Fruit fly (Drosophila melanogaster) whole organism, prepupa: Measurements from ENCODE around the gene CG43373.

Experiments used
- Blimp-1 ChIP-seq: fragments of 200-800 bp; sonication (Bioruptor generic); optimal IDR thresholded peaks from 3 replicates; lab custom pipeline; 2017; ENCODE audit warnings: missing biosample characterization, missing genetic modification characterization, mild to moderate bottlenecking, moderate library complexity, missing genetic modification reagents
- CG10631 ChIP-seq: fragments of 200-800 bp; sonication (Bioruptor generic); optimal IDR thresholded peaks from 2 replicates; lab custom pipeline; 2016; ENCODE audit warnings: missing biosample characterization, missing genetic modification characterization
- CG11294 ChIP-seq: fragments of 200-800 bp; sonication (Bioruptor generic); IDR thresholded peaks from 2 replicates; pipeline ENCODE4 v1.3.6; 2022; ENCODE audit warnings: missing biosample characterization, missing genetic modification characterization
- CG11902 ChIP-seq: fragments of 200-800 bp; sonication (Bioruptor generic); optimal IDR thresholded peaks from 3 replicates; lab custom pipeline; 2016; ENCODE audit warnings: missing biosample characterization, missing genetic modification characterization
- CG15336 ChIP-seq: fragments of 200-800 bp; sonication (Bioruptor generic); IDR thresholded peaks from 2 replicates; pipeline ENCODE4 v1.3.6; 2022; ENCODE audit warnings: missing biosample characterization, missing genetic modification characterization
- CG16779 ChIP-seq: fragments of 200-800 bp; sonication (Bioruptor generic); optimal IDR thresholded peaks from 3 replicates; lab custom pipeline; 2017; ENCODE audit warnings: missing biosample characterization, mild to moderate bottlenecking, missing genetic modification characterization
- CG3032 ChIP-seq: fragments of 200-800 bp; optimal IDR thresholded peaks from 2 replicates; lab custom pipeline; 2019; ENCODE audit warnings: missing biosample characterization, mild to moderate bottlenecking, missing genetic modification characterization, moderate library complexity
- CG31627 ChIP-seq: fragments of 200-800 bp; sonication (Bioruptor generic); optimal IDR thresholded peaks from 3 replicates; lab custom pipeline; 2016; ENCODE audit warnings: missing biosample characterization, missing genetic modification characterization
- CG32006 ChIP-seq: fragments of 200-800 bp; sonication (Bioruptor generic); optimal IDR thresholded peaks from 3 replicates; lab custom pipeline; 2017; ENCODE audit warnings: missing biosample characterization, mild to moderate bottlenecking, missing genetic modification characterization
- CG34406 ChIP-seq: fragments of 200-800 bp; sonication (Bioruptor generic); optimal IDR thresholded peaks from 3 replicates; lab custom pipeline; 2016; ENCODE audit warnings: missing biosample characterization, missing genetic modification characterization
- CG6163 ChIP-seq: fragments of 200-800 bp; sonication (Bioruptor generic); IDR thresholded peaks from 3 replicates; pipeline ENCODE4 v1.3.6; 2022; ENCODE audit warnings: missing biosample characterization, missing genetic modification characterization
- CG6276 ChIP-seq: fragments of 200-800 bp; sonication (Bioruptor generic); optimal IDR thresholded peaks from 2 replicates; lab custom pipeline; 2017; ENCODE audit warnings: missing biosample characterization, mild to moderate bottlenecking, missing genetic modification characterization
- CG6792 ChIP-seq: fragments of 200-800 bp; sonication (Bioruptor generic); optimal IDR thresholded peaks from 3 replicates; lab custom pipeline; 2016; ENCODE audit warnings: missing biosample characterization, missing genetic modification characterization
- CG6808 ChIP-seq: fragments of 200-800 bp; sonication (Bioruptor generic); optimal IDR thresholded peaks from 3 replicates; lab custom pipeline; 2017; ENCODE audit warnings: missing biosample characterization, missing genetic modification characterization, mild to moderate bottlenecking, moderate library complexity, missing genetic modification reagents
- CG6854 ChIP-seq: fragments of 200-800 bp; sonication (Bioruptor generic); optimal IDR thresholded peaks from 2 replicates; lab custom pipeline; 2017; ENCODE audit warnings: missing biosample characterization, mild to moderate bottlenecking, missing genetic modification characterization
- CG7368 ChIP-seq: fragments of 200-800 bp; sonication (Bioruptor generic); optimal IDR thresholded peaks from 3 replicates; lab custom pipeline; 2016; ENCODE audit warnings: missing biosample characterization, missing genetic modification characterization
- CG9139 ChIP-seq: fragments of 200-800 bp; sonication (Bioruptor generic); optimal IDR thresholded peaks from 3 replicates; lab custom pipeline; 2017; ENCODE audit warnings: missing biosample characterization, mild to moderate bottlenecking, missing genetic modification characterization
- Eip75B ChIP-seq: fragments of 200-800 bp; sonication (Bioruptor generic); optimal IDR thresholded peaks from 3 replicates; lab custom pipeline; 2016; ENCODE audit warnings: missing biosample characterization, missing genetic modification characterization
- Eip78C ChIP-seq: fragments of 200-800 bp; sonication (Bioruptor generic); peaks from one replicate; lab custom pipeline; 2016; ENCODE audit warnings: missing biosample characterization, missing genetic modification characterization
- Eip93F ChIP-seq: fragments of 200-800 bp; sonication (Bioruptor generic); optimal IDR thresholded peaks from 2 replicates; lab custom pipeline; 2016; ENCODE audit warnings: missing biosample characterization, mild to moderate bottlenecking, missing genetic modification characterization
- Ets21C ChIP-seq: fragments of 200-800 bp; sonication (Bioruptor generic); optimal IDR thresholded peaks from 3 replicates; lab custom pipeline; 2016; ENCODE audit warnings: missing biosample characterization, missing genetic modification characterization
- Gug ChIP-seq: fragments of 200-800 bp; sonication (Bioruptor generic); IDR thresholded peaks from 2 replicates; pipeline ENCODE4 v1.3.6; 2022; ENCODE audit warnings: missing biosample characterization, missing genetic modification characterization
- Hr38 ChIP-seq: sonication (Bioruptor generic); optimal IDR thresholded peaks from 2 replicates; lab custom pipeline; 2016; ENCODE audit warnings: missing biosample characterization, missing genetic modification characterization
- Hr39 ChIP-seq: fragments of 200-800 bp; sonication (Bioruptor generic); optimal IDR thresholded peaks from 2 replicates; lab custom pipeline; 2016; ENCODE audit warnings: missing biosample characterization, missing genetic modification characterization
- Hr4 ChIP-seq: fragments of 200-800 bp; sonication (Bioruptor generic); optimal IDR thresholded peaks from 3 replicates; lab custom pipeline; 2016; ENCODE audit warnings: missing biosample characterization, missing genetic modification characterization
- Lpt ChIP-seq: fragments of 200-800 bp; sonication (Bioruptor generic); optimal IDR thresholded peaks from 3 replicates; lab custom pipeline; 2016; ENCODE audit warnings: missing biosample characterization, missing genetic modification characterization
- Smox ChIP-seq: fragments of 200-800 bp; sonication (Bioruptor generic); optimal IDR thresholded peaks from 3 replicates; lab custom pipeline; 2016; ENCODE audit warnings: missing biosample characterization, missing genetic modification characterization
- Sox102F ChIP-seq: fragments of 200-800 bp; sonication (Bioruptor generic); optimal IDR thresholded peaks from 2 replicates; lab custom pipeline; 2016; ENCODE audit warnings: missing biosample characterization, mild to moderate bottlenecking, missing genetic modification characterization
- Sox14 ChIP-seq: fragments of 200-800 bp; sonication (Bioruptor generic); optimal IDR thresholded peaks from 3 replicates; lab custom pipeline; 2016; ENCODE audit warnings: missing biosample characterization, missing genetic modification characterization
- Sox15 ChIP-seq: fragments of 200-800 bp; sonication (Bioruptor generic); optimal IDR thresholded peaks from 3 replicates; lab custom pipeline; 2016; ENCODE audit warnings: missing biosample characterization, missing genetic modification characterization
- achi ChIP-seq: fragments of 200-800 bp; sonication (Bioruptor generic); optimal IDR thresholded peaks from 3 replicates; lab custom pipeline; 2016; ENCODE audit warnings: missing biosample characterization, missing genetic modification characterization
- acj6 ChIP-seq: fragments of 200-800 bp; sonication (Bioruptor generic); optimal IDR thresholded peaks from 3 replicates; lab custom pipeline; 2016; ENCODE audit warnings: missing biosample characterization, missing genetic modification characterization
- cyc ChIP-seq: fragments of 200-800 bp; sonication (Bioruptor generic); optimal IDR thresholded peaks from 3 replicates; lab custom pipeline; 2016; ENCODE audit warnings: missing biosample characterization, missing genetic modification characterization
- dac ChIP-seq: fragments of 200-800 bp; sonication (Bioruptor generic); optimal IDR thresholded peaks from 2 replicates; lab custom pipeline; 2017; ENCODE audit warnings: missing biosample characterization, mild to moderate bottlenecking, missing genetic modification characterization
- dsx ChIP-seq: fragments of 200-800 bp; optimal IDR thresholded peaks from 3 replicates; lab custom pipeline; 2019; ENCODE audit warnings: missing biosample characterization, mild to moderate bottlenecking, missing genetic modification characterization, moderate library complexity; ENCODE audit not compliant: poor library complexity, severe bottlenecking
- esn ChIP-seq: fragments of 200-800 bp; sonication (Bioruptor generic); optimal IDR thresholded peaks from 2 replicates; lab custom pipeline; 2016; ENCODE audit warnings: missing biosample characterization, mild to moderate bottlenecking, missing genetic modification characterization, moderate library complexity
- fd59A ChIP-seq: fragments of 200-800 bp; sonication (Bioruptor generic); optimal IDR thresholded peaks from 2 replicates; lab custom pipeline; 2017; ENCODE audit warnings: missing biosample characterization, mild to moderate bottlenecking, missing genetic modification characterization, missing genetic modification reagents
- fkh ChIP-seq: fragments of 200-800 bp; sonication (Bioruptor generic); optimal IDR thresholded peaks from 3 replicates; lab custom pipeline; 2017; ENCODE audit warnings: missing biosample characterization, mild to moderate bottlenecking, missing genetic modification characterization, moderate library complexity
- lz ChIP-seq: fragments of 200-800 bp; sonication (Bioruptor generic); optimal IDR thresholded peaks from 3 replicates; lab custom pipeline; 2016; ENCODE audit warnings: missing biosample characterization, missing genetic modification characterization
- net ChIP-seq: fragments of 200-800 bp; sonication (Bioruptor generic); optimal IDR thresholded peaks from 3 replicates; lab custom pipeline; 2016; ENCODE audit warnings: missing biosample characterization, missing genetic modification characterization
- pdm3 ChIP-seq: fragments of 200-800 bp; sonication (Bioruptor generic); optimal IDR thresholded peaks from 3 replicates; lab custom pipeline; 2016; ENCODE audit warnings: missing biosample characterization, missing genetic modification characterization
- salr ChIP-seq, 2 experiments: fragments of 200-800 bp; sonication (Bioruptor generic); optimal IDR thresholded peaks; 3 replicates each; lab custom pipeline; 2016 to 2018; ENCODE audit warnings: missing biosample characterization in 2 of 2, missing genetic modification characterization in 2 of 2, mild to moderate bottlenecking in 1 of 2
- spab ChIP-seq: fragments of 200-800 bp; sonication (Bioruptor generic); optimal IDR thresholded peaks from 2 replicates; lab custom pipeline; 2017; ENCODE audit warnings: missing biosample characterization, mild to moderate bottlenecking, missing genetic modification characterization, missing genetic modification reagents
- ss ChIP-seq, 2 experiments: fragments of 200-800 bp; sonication (Bioruptor generic); optimal IDR thresholded peaks; 2 replicates in 1 of 2; 3 replicates in 1 of 2; lab custom pipeline; 2017 to 2018; ENCODE audit warnings: mild to moderate bottlenecking in 2 of 2, missing biosample characterization in 2 of 2, missing genetic modification characterization in 2 of 2, moderate library complexity in 1 of 2
- svp ChIP-seq: fragments of 200-800 bp; sonication (Bioruptor generic); peaks from one replicate; lab custom pipeline; 2016; ENCODE audit warnings: missing biosample characterization, missing genetic modification characterization
- topi ChIP-seq: fragments of 200-800 bp; sonication (Bioruptor generic); optimal IDR thresholded peaks from 3 replicates; lab custom pipeline; 2016; ENCODE audit warnings: missing biosample characterization, missing genetic modification characterization

The CG43373 gene

DNA sequence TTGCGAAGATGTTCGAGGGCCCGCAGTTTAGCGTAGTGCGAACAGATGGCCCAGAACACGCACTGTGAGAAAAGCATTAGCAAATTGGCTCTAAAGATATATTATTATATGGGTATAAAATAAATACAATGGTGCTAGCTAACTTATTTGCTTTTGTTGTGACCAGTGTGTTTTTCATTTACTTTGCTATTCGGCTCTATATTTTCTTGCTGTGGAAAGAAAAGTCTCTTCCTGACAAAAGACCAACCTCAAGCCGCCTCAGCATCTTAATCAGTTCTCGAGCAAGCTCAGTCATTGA is 52.6 kb downstream of the CG43373 start (continued):
- peak; percentile 74 for TF ChIP-seq CG7368 (GFP tag; lab: Kevin White, UChicago)
- peak; percentile 65 for TF ChIP-seq Ets21C
- no peak for TF ChIP-seq CG11294
- TF ChIP-seq pdm3, result peak; percentile 83
- TF ChIP-seq dsx (GFP tag; lab: Kevin White, UChicago), result peak; percentile 89
- peak; percentile 70 for TF ChIP-seq CG11902 (GFP tag; lab: Kevin White, UChicago)
- peak; percentile 85 for TF ChIP-seq fd59A (GFP tag; lab: Kevin White, UChicago)
- peak; percentile 29 for TF ChIP-seq CG6854 (GFP tag; lab: Kevin White, UChicago)
- peak; percentile 58 for TF ChIP-seq Sox15 (GFP tag; lab: Kevin White, UChicago)
- TF ChIP-seq Sox102F, result peak; percentile 78
- TF ChIP-seq Hr4, result no peak
- no peak for TF ChIP-seq Gug
- peak; percentile 84 for TF ChIP-seq acj6 (GFP tag; lab: Kevin White, UChicago)
- no peak for TF ChIP-seq CG32006
- peak; percentile 85 for TF ChIP-seq spab
- TF ChIP-seq CG6792 (GFP tag; lab: Kevin White, UChicago), result peak; percentile 81
- peak; percentile 48 for TF ChIP-seq CG16779 (tag; lab: Kevin White, UChicago)
- no peak for TF ChIP-seq Hr38
- TF ChIP-seq svp (GFP tag; lab: Kevin White, UChicago), result peak; percentile 93
- peak; percentile 86 for TF ChIP-seq CG6808 (GFP tag; lab: Kevin White, UChicago)
- TF ChIP-seq Sox14, result peak; percentile 83
- peak; percentile 78 for TF ChIP-seq net (GFP tag; lab: Kevin White, UChicago)
- TF ChIP-seq CG10631 (GFP tag; lab: Kevin White, UChicago), result peak; percentile 88
- peak; percentile 89 for TF ChIP-seq CG6163 (GFP tag; lab: Robert Waterston, UW)
- TF ChIP-seq cyc, result peak; percentile 86
- peak; percentile 76 for TF ChIP-seq Hr39 (GFP tag; lab: Kevin White, UChicago)
- peak; percentile 95 for TF ChIP-seq Eip78C (GFP tag; lab: Kevin White, UChicago)
- peak; percentile 88 for TF ChIP-seq topi (GFP tag; lab: Kevin White, UChicago)
- peak; percentile 36 for TF ChIP-seq Blimp-1

DNA sequence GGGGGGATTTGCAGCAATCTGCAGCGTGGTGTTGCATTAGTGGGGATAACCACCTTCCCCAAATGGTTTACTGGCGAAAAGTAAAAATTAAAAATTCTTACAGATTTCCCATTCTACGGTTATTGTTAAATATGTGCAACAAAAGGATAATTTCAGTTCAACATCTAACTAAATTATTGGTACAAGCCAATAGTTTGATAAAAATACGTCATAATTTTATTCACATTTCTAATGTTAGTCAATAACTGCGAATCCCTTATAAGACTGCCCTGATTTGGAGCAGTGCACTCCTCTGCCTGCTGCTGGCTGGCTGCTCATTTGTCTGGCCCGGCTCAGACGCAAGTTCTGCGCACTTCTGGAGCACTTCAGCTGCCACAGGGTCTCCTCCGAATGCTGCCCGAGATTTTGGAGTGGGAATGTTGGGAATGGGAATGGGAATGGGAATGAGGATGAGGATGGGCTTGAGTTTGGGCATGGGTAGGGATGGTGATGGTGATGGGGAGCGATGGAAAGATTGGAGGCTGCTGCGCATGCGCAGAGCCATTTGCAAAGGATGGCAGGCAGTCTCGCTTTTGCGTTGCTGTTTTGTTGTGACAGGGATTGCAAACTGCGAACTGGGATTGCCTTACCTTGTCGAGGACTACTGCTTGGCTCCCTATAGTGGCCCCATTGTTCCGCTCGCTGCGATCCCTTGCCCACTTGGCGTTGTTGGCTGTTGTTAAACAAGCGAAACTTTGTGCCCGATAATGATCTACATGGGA is 53.2 kb downstream of the CG43373 start:
- TF ChIP-seq acj6 (GFP tag; lab: Kevin White, UChicago), result peak; percentile 16
- no peak for TF ChIP-seq CG32006
- TF ChIP-seq Sox102F, result no peak
- TF ChIP-seq Sox14, result peak; percentile 16
- TF ChIP-seq Hr39 (GFP tag; lab: Kevin White, UChicago), result peak; percentile 14
- TF ChIP-seq fd59A (GFP tag; lab: Kevin White, UChicago), result peak; percentile 54
- TF ChIP-seq Smox, result peak; percentile 5
- TF ChIP-seq CG6854 (GFP tag; lab: Kevin White, UChicago), result peak; percentile 62
- no peak for TF ChIP-seq fkh (GFP tag; lab: Kevin White, UChicago)
- no peak for TF ChIP-seq CG11902 (GFP tag; lab: Kevin White, UChicago)
- no peak for TF ChIP-seq CG9139 (GFP tag; lab: Kevin White, UChicago)
- TF ChIP-seq net (GFP tag; lab: Kevin White, UChicago), result no peak
- TF ChIP-seq pdm3, result no peak
- no peak for TF ChIP-seq Gug
- TF ChIP-seq Hr4, result no peak
- TF ChIP-seq spab, result peak; percentile 76
- TF ChIP-seq svp (GFP tag; lab: Kevin White, UChicago), result peak; percentile 87
- TF ChIP-seq lz (GFP tag; lab: Kevin White, UChicago), result peak; percentile 58
- TF ChIP-seq topi (GFP tag; lab: Kevin White, UChicago), result peak; percentile 72
- no peak for TF ChIP-seq dac (GFP tag; lab: Kevin White, UChicago)
- TF ChIP-seq Sox15 (GFP tag; lab: Kevin White, UChicago), result no peak
- peak; percentile 55 for TF ChIP-seq CG6808 (GFP tag; lab: Kevin White, UChicago)
- TF ChIP-seq CG7368 (GFP tag; lab: Kevin White, UChicago), result no peak
- TF ChIP-seq achi, result no peak
- no peak for TF ChIP-seq CG6276 (GFP tag; lab: Kevin White, UChicago)
- TF ChIP-seq ss (GFP tag; optimal IDR thresholded peaks at IDR 0.05; lab: Kevin White, UChicago), result no peak
- no peak for TF ChIP-seq CG15336
- TF ChIP-seq salr (GFP tag; optimal IDR thresholded peaks at IDR 0.05; lab: Kevin White, UChicago), result no peak
- TF ChIP-seq Eip75B (GFP tag; lab: Kevin White, UChicago), result peak; percentile 51
- peak; percentile 53 for TF ChIP-seq CG6792 (GFP tag; lab: Kevin White, UChicago)
- TF ChIP-seq CG34406 (GFP tag; lab: Kevin White, UChicago), result peak; percentile 11
- peak; percentile 39 for TF ChIP-seq CG31627 (GFP tag; lab: Kevin White, UChicago)
- TF ChIP-seq Hr38, result no peak
- TF ChIP-seq Lpt (GFP tag; lab: Kevin White, UChicago), result no peak
- TF ChIP-seq esn (GFP tag; lab: Kevin White, UChicago), result peak; percentile 60
- TF ChIP-seq CG3032 (tag; lab: Kevin White, UChicago), result peak; percentile 65
- peak; percentile 41 for TF ChIP-seq Ets21C
- no peak for TF ChIP-seq Eip93F (GFP tag; lab: Kevin White, UChicago)
